Worm (Caenorhabditis elegans) whole organism, young adult: ENCODE results near the gene cnc-4.

Experiments
- B0019.2 ChIP-seq: fragments of 200-800 bp; sonication (Bioruptor generic); conservative IDR thresholded peaks from 2 replicates; pipeline ENCODE4 v1.3.6; 2022; ENCODE audit warnings: missing genetic modification reagents, missing genetic modification characterization, missing compliant biosample characterization
- C06A6.2 ChIP-seq: fragments of 200-800 bp; sonication (Bioruptor generic); conservative IDR thresholded peaks from 2 replicates; pipeline ENCODE4 v1.3.6; 2022; ENCODE audit warnings: missing genetic modification characterization, missing compliant biosample characterization
- D2030.7 ChIP-seq: fragments of 200-800 bp; sonication (Bioruptor generic); IDR thresholded peaks from 2 replicates; pipeline ENCODE4 v1.3.6; 2022; ENCODE audit warnings: missing genetic modification reagents, missing genetic modification characterization, missing compliant biosample characterization
- F33H1.4 ChIP-seq: fragments of 200-800 bp; sonication (Bioruptor generic); IDR thresholded peaks from 2 replicates; pipeline ENCODE4 v1.3.6; 2022; ENCODE audit warnings: missing genetic modification reagents, missing genetic modification characterization, missing compliant biosample characterization
- F37B4.10 ChIP-seq: fragments of 200-800 bp; sonication (Bioruptor generic); IDR thresholded peaks from 2 replicates; pipeline ENCODE4 v1.3.6; 2022; ENCODE audit warnings: missing genetic modification characterization, missing compliant biosample characterization
- F52B5.7 ChIP-seq: sonication (generic microtip); optimal IDR thresholded peaks from 2 replicates; lab custom pipeline; 2016; ENCODE audit warnings: mild to moderate bottlenecking, missing genetic modification characterization, missing compliant biosample characterization
- F57A8.1 ChIP-seq: fragments of 200-800 bp; sonication (Bioruptor generic); optimal IDR thresholded peaks from 2 replicates; lab custom pipeline; 2018; ENCODE audit warnings: mild to moderate bottlenecking, missing genetic modification characterization, moderate library complexity, missing compliant biosample characterization
- K11D2.4 ChIP-seq: fragments of 200-800 bp; sonication (Bioruptor generic); IDR thresholded peaks from 2 replicates; pipeline ENCODE4 v1.3.6; 2022; ENCODE audit warnings: missing genetic modification reagents, missing genetic modification characterization, missing compliant biosample characterization
- Y79H2A.3 ChIP-seq: fragments of 200-800 bp; sonication (Bioruptor generic); conservative IDR thresholded peaks from 2 replicates; pipeline ENCODE4 v1.3.6; 2022; ENCODE audit warnings: missing genetic modification reagents, missing genetic modification characterization, missing compliant biosample characterization
- atf-7 ChIP-seq: sonication (generic microtip); optimal IDR thresholded peaks from 2 replicates; lab custom pipeline; 2017; ENCODE audit warnings: mild to moderate bottlenecking, missing genetic modification characterization, missing compliant biosample characterization
- attf-3 ChIP-seq: fragments of 200-800 bp; sonication (Bioruptor generic); conservative IDR thresholded peaks from 2 replicates; pipeline ENCODE4 v1.3.6; 2022; ENCODE audit warnings: missing genetic modification reagents, missing genetic modification characterization, missing compliant biosample characterization
- attf-6 ChIP-seq: fragments of 200-800 bp; sonication (Bioruptor generic); IDR thresholded peaks from 2 replicates; pipeline ENCODE4 v1.3.6; 2022; ENCODE audit warnings: missing genetic modification reagents, missing genetic modification characterization, missing compliant biosample characterization
- bed-1 ChIP-seq: fragments of 200-800 bp; sonication (Bioruptor generic); IDR thresholded peaks from 2 replicates; pipeline ENCODE4 v1.3.6; 2022; ENCODE audit warnings: missing genetic modification reagents, missing genetic modification characterization, missing compliant biosample characterization
- bed-2 ChIP-seq: fragments of 200-800 bp; sonication (Bioruptor generic); IDR thresholded peaks from 2 replicates; pipeline ENCODE4 v1.3.6; 2022; ENCODE audit warnings: missing genetic modification reagents, missing genetic modification characterization, missing compliant biosample characterization
- cebp-1 ChIP-seq, 2 experiments: fragments of 200-800 bp in 1 of 2; sonication (Bioruptor generic) in 1 of 2; sonication (generic microtip) in 1 of 2; IDR thresholded peaks in 1 of 2; optimal IDR thresholded peaks in 1 of 2; 2 replicates each; pipeline versions ENCODE4 v1.3.6 to Lab custom; 2017 to 2022; ENCODE audit warnings: missing compliant biosample characterization in 2 of 2, missing genetic modification characterization in 2 of 2, mild to moderate bottlenecking in 1 of 2, missing genetic modification reagents in 1 of 2, moderate library complexity in 1 of 2
- ceh-58 ChIP-seq: fragments of 200-800 bp; sonication (Bioruptor generic); IDR thresholded peaks from 2 replicates; pipeline ENCODE4 v1.3.6; 2022; ENCODE audit warnings: missing genetic modification characterization, missing compliant biosample characterization
- ceh-91 ChIP-seq: fragments of 200-800 bp; sonication (Bioruptor generic); IDR thresholded peaks from 2 replicates; pipeline ENCODE4 v1.3.6; 2022; ENCODE audit warnings: missing genetic modification reagents, missing genetic modification characterization, missing compliant biosample characterization
- dox-1 ChIP-seq: fragments of 200-800 bp; sonication (Bioruptor generic); IDR thresholded peaks from 2 replicates; pipeline ENCODE4 v1.3.6; 2022; ENCODE audit warnings: missing genetic modification reagents, missing genetic modification characterization, missing compliant biosample characterization
- dpff-1 ChIP-seq: sonication (generic microtip); optimal IDR thresholded peaks from 2 replicates; lab custom pipeline; 2017; ENCODE audit warnings: mild to moderate bottlenecking, missing genetic modification characterization, missing compliant biosample characterization
- dpl-1 ChIP-seq: fragments of 150-350 bp; optimal IDR thresholded peaks from 2 replicates; lab custom pipeline; 2014; ENCODE audit warnings: missing biosample characterization, missing genetic modification reagents, missing genetic modification characterization
- efl-1 ChIP-seq: fragments of 150-350 bp; optimal IDR thresholded peaks from 2 replicates; lab custom pipeline; 2014; ENCODE audit warnings: missing biosample characterization, missing genetic modification reagents, missing genetic modification characterization
- egl-18 ChIP-seq: fragments of 200-800 bp; sonication (Bioruptor generic); IDR thresholded peaks from 2 replicates; pipeline ENCODE4 v1.3.6; 2022; ENCODE audit warnings: missing genetic modification reagents, missing genetic modification characterization, missing compliant biosample characterization
- egl-44 ChIP-seq: fragments of 200-800 bp; sonication (Bioruptor generic); IDR thresholded peaks from 2 replicates; pipeline ENCODE4 v1.3.6; 2022; ENCODE audit warnings: missing genetic modification reagents, missing genetic modification characterization, missing compliant biosample characterization
- egrh-3 ChIP-seq: fragments of 200-800 bp; sonication (Bioruptor generic); IDR thresholded peaks from 2 replicates; pipeline ENCODE4 v1.3.6; 2022; ENCODE audit warnings: missing genetic modification reagents, missing genetic modification characterization, missing compliant biosample characterization
- ekl-4 ChIP-seq: fragments of 200-800 bp; sonication (Bioruptor generic); IDR thresholded peaks from 2 replicates; pipeline ENCODE4 v1.3.6; 2022; ENCODE audit warnings: missing genetic modification reagents, missing genetic modification characterization, missing compliant biosample characterization
- hmg-1.2 ChIP-seq: fragments of 200-800 bp; sonication (Bioruptor generic); IDR thresholded peaks from 2 replicates; pipeline ENCODE4 v1.3.6; 2022; ENCODE audit warnings: missing genetic modification reagents, missing genetic modification characterization, missing compliant biosample characterization
- lag-1 ChIP-seq: fragments of 200-800 bp; sonication (Bioruptor generic); IDR thresholded peaks from 2 replicates; pipeline ENCODE4 v1.3.6; 2022; ENCODE audit warnings: missing genetic modification reagents, missing genetic modification characterization, missing compliant biosample characterization
- let-607 ChIP-seq, 2 experiments: fragments of 200-800 bp in 1 of 2; sonication (Bioruptor generic) in 1 of 2; sonication (generic microtip) in 1 of 2; optimal IDR thresholded peaks; 2 replicates each; lab custom pipeline; 2016 to 2018; ENCODE audit warnings: mild to moderate bottlenecking in 2 of 2, missing compliant biosample characterization in 2 of 2, missing genetic modification characterization in 2 of 2, moderate library complexity in 2 of 2, missing genotype in 1 of 2
- lin-40 ChIP-seq: sonication (generic microtip); optimal IDR thresholded peaks from 2 replicates; lab custom pipeline; 2016; ENCODE audit warnings: missing genetic modification characterization, mild to moderate bottlenecking, missing compliant biosample characterization, missing genotype, missing genetic modification reagents
- lsl-1 ChIP-seq: fragments of 200-800 bp; sonication (Bioruptor generic); optimal IDR thresholded peaks from 2 replicates; lab custom pipeline; 2018; ENCODE audit warnings: mild to moderate bottlenecking, missing genetic modification characterization, moderate library complexity, missing compliant biosample characterization
- madf-6 ChIP-seq: fragments of 200-800 bp; sonication (Bioruptor generic); IDR thresholded peaks from 2 replicates; pipeline ENCODE4 v1.3.6; 2022; ENCODE audit warnings: missing genetic modification reagents, missing genetic modification characterization, missing compliant biosample characterization
- mes-4 ChIP-seq: sonication (generic microtip); optimal IDR thresholded peaks from 2 replicates; lab custom pipeline; 2016; ENCODE audit warnings: missing genotype, missing genetic modification characterization, missing compliant biosample characterization
- nfyb-1 ChIP-seq: fragments of 200-800 bp; sonication (Bioruptor generic); IDR thresholded peaks from 2 replicates; pipeline ENCODE4 v1.3.6; 2022; ENCODE audit warnings: missing genetic modification reagents, missing genetic modification characterization, missing compliant biosample characterization
- nhr-90 ChIP-seq: sonication (generic microtip); optimal IDR thresholded peaks from 2 replicates; lab custom pipeline; 2016; ENCODE audit warnings: missing genotype, mild to moderate bottlenecking, missing genetic modification characterization, missing compliant biosample characterization
- snpc-3.4 ChIP-seq: sonication (generic microtip); optimal IDR thresholded peaks from 2 replicates; lab custom pipeline; 2017; ENCODE audit warnings: missing genetic modification characterization, mild to moderate bottlenecking, missing compliant biosample characterization, antibody characterized with exemption, moderate library complexity, missing genotype, missing genetic modification reagents
- snpc-4 ChIP-seq, 5 experiments: fragments of 150-350 bp in 1 of 5; sonication (generic microtip) in 4 of 5; optimal IDR thresholded peaks; 2 replicates each; lab custom pipeline; 2014 to 2018; ENCODE audit warnings: missing genetic modification characterization in 5 of 5, missing biosample characterization in 3 of 5, antibody characterized with exemption in 2 of 5, mild to moderate bottlenecking in 2 of 5, missing compliant biosample characterization in 2 of 5, missing genotype in 2 of 5, moderate library complexity in 2 of 5, missing genetic modification reagents in 1 of 5
- tbx-9 ChIP-seq: sonication (generic microtip); optimal IDR thresholded peaks from 2 replicates; lab custom pipeline; 2016; ENCODE audit warnings: borderline replicate concordance, missing genetic modification characterization, inconsistent platforms, missing compliant biosample characterization
- xnd-1 ChIP-seq: sonication (generic microtip); optimal IDR thresholded peaks from 2 replicates; lab custom pipeline; 2016; ENCODE audit warnings: missing genotype, missing genetic modification reagents, missing genetic modification characterization, missing compliant biosample characterization
- zfh-2 ChIP-seq: fragments of 200-800 bp; sonication (Bioruptor generic); conservative IDR thresholded peaks from 2 replicates; pipeline ENCODE4 v1.3.6; 2022; ENCODE audit warnings: missing genetic modification reagents, missing genetic modification characterization, missing compliant biosample characterization
- ztf-26 ChIP-seq: sonication (generic microtip); optimal IDR thresholded peaks from 2 replicates; lab custom pipeline; 2017; ENCODE audit warnings: missing genetic modification characterization, missing compliant biosample characterization
- ztf-3 ChIP-seq: fragments of 200-800 bp; sonication (Bioruptor generic); optimal IDR thresholded peaks from 2 replicates; lab custom pipeline; 2018; ENCODE audit warnings: mild to moderate bottlenecking, missing genetic modification characterization, missing compliant biosample characterization
- ztf-6 ChIP-seq: fragments of 200-800 bp; sonication (Bioruptor generic); IDR thresholded peaks from 2 replicates; pipeline ENCODE4 v1.3.6; 2022; ENCODE audit warnings: missing genetic modification reagents, missing genetic modification characterization, missing compliant biosample characterization

cnc-4 gene

ce11 chrV:1471078-1471969, 24.3 kb downstream of the cnc-4 start (continued):
- peak; percentile 50 for TF ChIP-seq dox-1 (GFP tag; lab: Robert Waterston, UW)
- TF ChIP-seq snpc-3.4 (tag; lab: Kevin White, UChicago) = peak; percentile 6
- TF ChIP-seq F37B4.10 (GFP tag; lab: Robert Waterston, UW) = no peak
- TF ChIP-seq F33H1.4 = peak; percentile 95
- no peak for TF ChIP-seq tbx-9 (tag; lab: Kevin White, UChicago)
- TF ChIP-seq mes-4 = no peak
- peak; percentile 67 for TF ChIP-seq lin-40 (tag; lab: Kevin White, UChicago)
- TF ChIP-seq nhr-90 (tag; lab: Kevin White, UChicago) = no peak
- TF ChIP-seq egl-44 (GFP tag; lab: Robert Waterston, UW) = no peak
- no peak for TF ChIP-seq attf-6
- no peak for TF ChIP-seq ztf-3 (GFP tag; lab: Kevin White, UChicago)
- TF ChIP-seq attf-3 (GFP tag; lab: Robert Waterston, UW) = no peak
- TF ChIP-seq xnd-1 (tag; lab: Kevin White, UChicago) = peak; percentile 30
- no peak for TF ChIP-seq ekl-4 (GFP tag; lab: Robert Waterston, UW)
- TF ChIP-seq hmg-1.2 (GFP tag; lab: Robert Waterston, UW) = 0 out of 2 replicates have a peak, but pooled peaks have one; percentile 11
- TF ChIP-seq bed-1 (GFP tag; lab: Robert Waterston, UW) = no peak
- TF ChIP-seq F57A8.1 (GFP tag; lab: Kevin White, UChicago) = no peak
- no peak for TF ChIP-seq ceh-58 (GFP tag; lab: Robert Waterston, UW)
- no peak for TF ChIP-seq lag-1 (GFP tag; lab: Robert Waterston, UW)
- TF ChIP-seq dpl-1 (GFP tag; lab: Kevin White, UChicago) = peak; percentile 64
- TF ChIP-seq ztf-6 (GFP tag; lab: Robert Waterston, UW) = no peak
- TF ChIP-seq snpc-4 (GFP tag; optimal IDR thresholded peaks at IDR 0.05; lab: Kevin White, UChicago) = peak; percentile 38
- TF ChIP-seq snpc-4 (tag; optimal IDR thresholded peaks at IDR 0.05; lab: Kevin White, UChicago) = peak in 2 of 4 experiments; percentile 31 to 52
- TF ChIP-seq F52B5.7 (tag; lab: Kevin White, UChicago) = no peak
- peak in 1 of 2 experiments; percentile 19 for TF ChIP-seq let-607 (tag; optimal IDR thresholded peaks at IDR 0.05; lab: Kevin White, UChicago)
- TF ChIP-seq egl-18 (GFP tag; lab: Robert Waterston, UW) = no peak
- TF ChIP-seq lsl-1 = peak; percentile 67
- TF ChIP-seq efl-1 = peak; percentile 73
- no peak for TF ChIP-seq dpff-1 (tag; lab: Kevin White, UChicago)
- no peak for TF ChIP-seq Y79H2A.3 (GFP tag; lab: Robert Waterston, UW)
- TF ChIP-seq atf-7 (tag; lab: Kevin White, UChicago) = no peak
- TF ChIP-seq B0019.2 (GFP tag; lab: Robert Waterston, UW) = no peak
- TF ChIP-seq ztf-26 = no peak

- TF ChIP-seq F37B4.10 (GFP tag; lab: Robert Waterston, UW) (no peak), bed-2 (GFP tag; lab: Robert Waterston, UW) (no peak), K11D2.4 (GFP tag; lab: Robert Waterston, UW) (no peak), xnd-1 (tag; lab: Kevin White, UChicago) (no peak), cebp-1 (GFP tag; IDR thresholded peaks at IDR 0.05; lab: Robert Waterston, UW) (peak; percentile 92), cebp-1 (tag; optimal IDR thresholded peaks at IDR 0.05; lab: Kevin White, UChicago) (peak; percentile 99), lin-40 (tag; lab: Kevin White, UChicago) (no peak), egrh-3 (GFP tag; lab: Robert Waterston, UW) (peak; percentile 32; the same call in 1 of the 2 replicates), C06A6.2 (GFP tag; lab: Robert Waterston, UW) (no peak), madf-6 (GFP tag; lab: Robert Waterston, UW) (no peak), ceh-91 (GFP tag; lab: Robert Waterston, UW) (no peak), zfh-2 (GFP tag; lab: Robert Waterston, UW) (peak; percentile 86), D2030.7 (GFP tag; lab: Robert Waterston, UW) (no peak), ekl-4 (GFP tag; lab: Robert Waterston, UW) (no peak), nfyb-1 (GFP tag; lab: Robert Waterston, UW) (0 out of 2 replicates have a peak, but pooled peaks have one; percentile 10)
Observed at ce11 chrV:1471977-1472376, 25.0 kb downstream of the cnc-4 start.
